Worm (Caenorhabditis elegans) whole organism, mixed stage, embryonic: ENCODE measurements around the gene clec-246.

Source experiments
- M03D4.4 ChIP-seq: sonication (generic microtip); optimal IDR thresholded peaks from 2 replicates; lab custom pipeline; 2017; ENCODE audit warnings: mild to moderate bottlenecking, missing genetic modification characterization, missing compliant biosample characterization
- bed-3 ChIP-seq: fragments of 200-800 bp; sonication (Bioruptor generic); optimal IDR thresholded peaks from 3 replicates; lab custom pipeline; 2018; ENCODE audit warnings: mild to moderate bottlenecking, missing genetic modification characterization, moderate library complexity, missing compliant biosample characterization
- blmp-1 ChIP-seq: fragments of 150-350 bp; optimal IDR thresholded peaks from 2 replicates; lab custom pipeline; 2014; ENCODE audit warnings: missing biosample characterization, missing genetic modification characterization
- ceh-39 ChIP-seq: fragments of 150-350 bp; optimal IDR thresholded peaks from 2 replicates; lab custom pipeline; 2014; ENCODE audit warnings: missing biosample characterization, missing genetic modification characterization
- ceh-83 ChIP-seq: fragments of 200-800 bp; sonication (Bioruptor generic); optimal IDR thresholded peaks from 2 replicates; lab custom pipeline; 2018; ENCODE audit warnings: mild to moderate bottlenecking, missing genetic modification characterization, missing compliant biosample characterization
- cnd-1 ChIP-seq: fragments of 200-800 bp; sonication (Bioruptor generic); optimal IDR thresholded peaks from 2 replicates; lab custom pipeline; 2018; ENCODE audit warnings: mild to moderate bottlenecking, missing genetic modification characterization, missing compliant biosample characterization
- drap-1 ChIP-seq: fragments of 200-800 bp; sonication (Bioruptor generic); optimal IDR thresholded peaks from 3 replicates; lab custom pipeline; 2018; ENCODE audit warnings: mild to moderate bottlenecking, missing genetic modification characterization, missing compliant biosample characterization
- elt-1 ChIP-seq: sonication (generic microtip); optimal IDR thresholded peaks from 2 replicates; lab custom pipeline; 2017; ENCODE audit warnings: missing genetic modification characterization, mild to moderate bottlenecking, missing compliant biosample characterization, antibody characterized with exemption, moderate library complexity, borderline replicate concordance; ENCODE audit not compliant: insufficient read depth
- elt-3 ChIP-seq: fragments of 150-350 bp; optimal IDR thresholded peaks from 2 replicates; lab custom pipeline; 2014; ENCODE audit warnings: missing biosample characterization, missing genetic modification characterization
- flh-1 ChIP-seq: fragments of 200-800 bp; sonication (Bioruptor generic); optimal IDR thresholded peaks from 2 replicates; lab custom pipeline; 2018; ENCODE audit warnings: mild to moderate bottlenecking, missing genetic modification characterization, moderate library complexity, missing compliant biosample characterization
- ham-2 ChIP-seq: fragments of 200-800 bp; sonication (Bioruptor generic); optimal IDR thresholded peaks from 2 replicates; lab custom pipeline; 2018; ENCODE audit warnings: mild to moderate bottlenecking, missing genetic modification characterization, missing compliant biosample characterization
- hlh-1 ChIP-seq: fragments of 150-350 bp; optimal IDR thresholded peaks from 2 replicates; lab custom pipeline; 2014; ENCODE audit warnings: missing biosample characterization, missing genetic modification reagents, missing genetic modification characterization
- lin-32 ChIP-seq: fragments of 200-800 bp; sonication (Bioruptor generic); optimal IDR thresholded peaks from 2 replicates; lab custom pipeline; 2018; ENCODE audit warnings: mild to moderate bottlenecking, missing genetic modification characterization, missing compliant biosample characterization
- lsy-2 ChIP-seq: fragments of 150-350 bp; optimal IDR thresholded peaks from 2 replicates; lab custom pipeline; 2014; ENCODE audit warnings: missing biosample characterization, missing genetic modification characterization
- mab-5 ChIP-seq: fragments of 150-350 bp; optimal IDR thresholded peaks from 2 replicates; lab custom pipeline; 2014; ENCODE audit warnings: missing biosample characterization, missing genetic modification characterization
- mep-1 ChIP-seq: fragments of 150-350 bp; optimal IDR thresholded peaks from 2 replicates; lab custom pipeline; 2017; ENCODE audit warnings: missing biosample characterization, missing genetic modification reagents, missing genetic modification characterization, inconsistent platforms
- mls-2 ChIP-seq: sonication (generic microtip); optimal IDR thresholded peaks from 2 replicates; lab custom pipeline; 2016; ENCODE audit warnings: mild to moderate bottlenecking, missing genetic modification characterization, moderate library complexity, missing compliant biosample characterization
- nhr-12 ChIP-seq: fragments of 150-350 bp; optimal IDR thresholded peaks from 2 replicates; lab custom pipeline; 2014; ENCODE audit warnings: missing biosample characterization, missing genetic modification characterization
- nhr-2 ChIP-seq: fragments of 150-350 bp; optimal IDR thresholded peaks from 2 replicates; lab custom pipeline; 2014; ENCODE audit warnings: missing biosample characterization, missing genetic modification characterization
- nhr-237 ChIP-seq: fragments of 150-350 bp; optimal IDR thresholded peaks from 2 replicates; lab custom pipeline; 2014; ENCODE audit warnings: missing biosample characterization, missing genetic modification characterization
- nhr-28 ChIP-seq: fragments of 150-350 bp; optimal IDR thresholded peaks from 2 replicates; lab custom pipeline; 2014; ENCODE audit warnings: missing biosample characterization, missing genetic modification characterization
- nhr-76 ChIP-seq: sonication (generic microtip); optimal IDR thresholded peaks from 2 replicates; lab custom pipeline; 2017; ENCODE audit warnings: missing biosample characterization, missing genetic modification characterization
- pha-4 ChIP-seq: fragments of 150-350 bp; optimal IDR thresholded peaks from 2 replicates; lab custom pipeline; 2018; ENCODE audit warnings: missing biosample characterization, missing genetic modification reagents, missing genetic modification characterization
- tbx-8 ChIP-seq: fragments of 200-800 bp; sonication (Bioruptor generic); optimal IDR thresholded peaks from 2 replicates; lab custom pipeline; 2018; ENCODE audit warnings: mild to moderate bottlenecking, missing genetic modification characterization, moderate library complexity, missing compliant biosample characterization
- unc-39 ChIP-seq: fragments of 150-350 bp; optimal IDR thresholded peaks from 2 replicates; lab custom pipeline; 2014; ENCODE audit warnings: missing biosample characterization, missing genetic modification characterization
- unc-62 ChIP-seq: fragments of 150-350 bp; optimal IDR thresholded peaks from 2 replicates; lab custom pipeline; 2014; ENCODE audit warnings: missing biosample characterization, missing genetic modification reagents, missing genetic modification characterization
- zip-8 ChIP-seq: fragments of 150-350 bp; optimal IDR thresholded peaks from 2 replicates; lab custom pipeline; 2014; ENCODE audit warnings: missing biosample characterization, missing genetic modification characterization
- ztf-11 ChIP-seq: fragments of 150-350 bp; optimal IDR thresholded peaks from 2 replicates; lab custom pipeline; 2014; ENCODE audit warnings: missing biosample characterization, missing genetic modification characterization

Gene clec-246

DNA sequence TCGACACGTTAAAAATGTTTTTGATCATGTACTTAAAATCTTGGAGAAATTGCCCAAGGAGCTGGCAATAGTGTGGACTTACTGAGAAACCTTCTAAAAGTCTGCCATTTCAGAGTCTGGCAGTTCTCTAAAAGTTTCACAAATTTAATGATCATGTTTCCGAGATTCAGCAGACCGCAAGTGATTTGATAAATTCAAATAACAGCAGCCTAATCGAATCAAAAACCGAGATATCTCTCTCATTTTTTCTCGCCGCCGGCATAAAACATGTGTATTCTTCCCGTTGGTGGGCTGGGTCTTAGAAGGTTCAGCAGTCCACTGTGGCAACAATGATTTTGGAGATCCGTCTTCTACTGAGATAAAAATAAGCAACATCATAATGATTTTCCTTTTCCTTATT is at the start of gene clec-246:
TSS of gene clec-246 (plus strand) at position 301 of the 400 bp plus-strand sequence.
- TF ChIP-seq tbx-8, result no peak
- TF ChIP-seq ham-2, result no peak
- no peak for TF ChIP-seq ceh-83
- no peak for TF ChIP-seq mls-2 (tag; lab: Kevin White, UChicago)
- TF ChIP-seq elt-1, result no peak
- no peak for TF ChIP-seq mab-5 (tag; lab: Kevin White, UChicago)
- TF ChIP-seq lsy-2 (tag; lab: Kevin White, UChicago), result no peak
- TF ChIP-seq nhr-76, result no peak
- no peak for TF ChIP-seq lin-32 (GFP tag; lab: Kevin White, UChicago)
- TF ChIP-seq pha-4, result no peak
- TF ChIP-seq zip-8 (tag; lab: Kevin White, UChicago), result no peak
- no peak for TF ChIP-seq nhr-12
- TF ChIP-seq ztf-11, result no peak
- no peak for TF ChIP-seq mep-1
- TF ChIP-seq ceh-39, result no peak
- no peak for TF ChIP-seq nhr-237

DNA sequence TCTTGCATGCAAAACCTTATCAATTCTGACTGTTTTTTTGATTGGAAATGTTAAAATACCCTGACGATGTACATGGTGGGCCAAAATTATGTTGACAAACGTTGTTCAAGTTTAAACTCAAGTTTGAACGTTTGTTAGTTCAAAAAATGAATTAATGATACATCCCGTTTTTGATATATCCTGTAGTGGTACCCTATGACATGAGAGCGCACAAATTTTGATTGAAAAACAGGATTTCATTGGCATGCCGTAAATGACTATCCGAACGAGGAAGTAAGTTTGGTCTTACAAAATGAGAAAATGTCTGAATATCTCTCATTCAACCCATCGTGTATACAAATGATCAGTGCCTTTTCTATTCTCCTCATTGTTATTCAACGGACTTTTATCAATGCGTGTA is 48.1 kb upstream of the clec-246 start, which contains the start of gene Y37H2A.11:
TSS of gene Y37H2A.11 (plus strand) at position 301 of the 400 bp plus-strand sequence.
- TF ChIP-seq ham-2, result no peak
- no peak for TF ChIP-seq mep-1
- TF ChIP-seq ztf-11, result no peak
- no peak for TF ChIP-seq drap-1
- no peak for TF ChIP-seq zip-8 (tag; lab: Kevin White, UChicago)
- TF ChIP-seq ceh-83, result no peak
- TF ChIP-seq mls-2 (tag; lab: Kevin White, UChicago), result no peak

DNA sequence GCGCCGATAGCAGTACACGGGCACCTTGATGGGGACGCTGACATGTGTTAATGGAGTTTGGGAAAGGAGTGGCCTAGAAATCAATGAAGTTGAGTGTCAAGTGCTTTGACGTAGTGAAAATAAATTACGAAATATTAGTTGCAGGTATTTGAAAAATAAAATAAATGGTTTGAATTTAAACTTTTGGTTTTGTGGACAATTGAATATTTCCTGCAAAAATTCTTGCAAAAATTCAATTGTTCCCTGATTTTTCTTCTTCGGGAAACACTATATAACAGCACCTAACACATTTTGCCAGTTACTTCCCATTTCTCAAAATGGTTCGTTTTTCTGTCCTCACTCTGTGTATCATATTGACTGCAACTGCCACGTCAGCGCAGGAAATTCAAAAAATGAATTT is 46.7 kb upstream of the clec-246 start, which contains the start of gene Y37H2A.13:
TSS of gene Y37H2A.13 (plus strand) at position 301 of the 400 bp plus-strand sequence.
- TF ChIP-seq ztf-11, result no peak
- TF ChIP-seq nhr-2, result no peak
- TF ChIP-seq M03D4.4, result no peak
- no peak for TF ChIP-seq cnd-1 (tag; lab: Kevin White, UChicago)
- TF ChIP-seq unc-62 (GFP tag; lab: Kevin White, UChicago), result no peak
- no peak for TF ChIP-seq zip-8 (tag; lab: Kevin White, UChicago)
- no peak for TF ChIP-seq ceh-83

DNA sequence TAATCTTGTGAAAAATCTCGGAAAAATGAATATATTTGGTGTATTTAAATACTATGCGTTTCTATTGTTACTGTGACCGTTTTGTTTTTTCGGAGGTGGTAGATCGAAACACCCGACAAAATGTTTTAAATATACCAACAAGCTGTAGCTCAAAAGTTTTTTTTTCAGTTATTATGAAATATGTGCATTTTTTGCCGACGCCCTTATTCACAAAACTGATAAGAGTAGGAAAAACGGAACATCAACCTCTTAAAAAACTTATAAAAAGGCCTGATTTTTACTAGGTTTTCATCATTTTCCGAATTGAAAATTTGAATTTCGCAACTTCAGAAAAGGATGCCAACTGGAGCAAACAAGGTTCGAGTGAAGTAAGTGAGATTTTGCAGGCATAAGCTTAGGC is 45.8 kb upstream of the clec-246 start, which contains the start of gene Y37H2A.14:
TSS of gene Y37H2A.14 (plus strand) at position 301 of the 400 bp plus-strand sequence.
- TF ChIP-seq ceh-39 (no peak), nhr-12 (no peak), ham-2 (no peak)
- TF ChIP-seq, all 35 proteins: peak for 0

DNA sequence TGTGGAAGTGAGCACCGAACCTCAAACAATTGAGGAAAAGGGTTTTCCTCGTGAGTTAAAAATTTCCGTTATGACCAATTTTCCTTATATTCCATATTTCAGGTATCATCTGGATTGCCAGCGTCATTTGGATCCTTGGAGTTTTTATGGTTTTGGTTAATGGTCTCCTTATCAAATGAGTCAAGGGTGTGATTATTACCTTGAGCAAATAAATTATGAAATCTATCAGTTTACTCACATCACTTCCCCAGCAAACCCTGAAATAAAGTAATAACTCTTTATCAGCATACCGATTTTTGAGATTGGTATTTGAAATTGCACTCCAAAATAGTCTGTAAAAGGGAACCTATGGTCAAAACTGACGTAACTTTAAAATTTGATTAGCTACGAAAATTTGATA is 44.8 kb upstream of the clec-246 start:
- TF ChIP-seq ceh-39 (no peak), mab-5 (tag; lab: Kevin White, UChicago) (no peak), unc-62 (GFP tag; lab: Kevin White, UChicago) (no peak), nhr-28 (tag; lab: Kevin White, UChicago) (no peak), zip-8 (tag; lab: Kevin White, UChicago) (no peak), hlh-1 (tag; lab: Kevin White, UChicago) (no peak), nhr-2 (no peak), cnd-1 (tag; lab: Kevin White, UChicago) (no peak), nhr-237 (no peak), blmp-1 (no peak), elt-3 (tag; lab: Kevin White, UChicago) (no peak)

DNA sequence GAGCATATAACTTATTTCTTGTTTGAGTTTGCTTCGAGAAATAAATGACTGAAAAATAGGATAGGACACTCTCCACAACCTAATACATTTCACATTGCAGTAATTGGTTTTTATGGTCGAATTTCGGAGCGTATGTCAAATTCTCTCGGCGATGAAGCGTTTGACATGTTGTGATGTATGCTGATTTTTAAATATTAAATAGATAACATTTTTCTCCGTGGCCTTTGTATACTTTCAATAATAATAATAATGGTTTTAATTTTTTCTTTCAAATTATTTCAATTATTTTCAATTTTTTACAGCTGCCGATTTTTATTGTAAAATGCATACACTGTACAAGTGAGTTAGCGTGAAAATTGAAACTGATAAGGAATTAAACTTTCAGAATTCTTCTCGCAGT is 43.2 kb upstream of the clec-246 start, which contains the start of gene C14A6.3:
TSS of gene C14A6.3 (plus strand) at position 301 of the 400 bp plus-strand sequence.
- no peak for TF ChIP-seq ceh-39
- no peak for TF ChIP-seq nhr-237
- TF ChIP-seq nhr-12, result no peak
- no peak for TF ChIP-seq cnd-1 (tag; lab: Kevin White, UChicago)
- no peak for TF ChIP-seq unc-39 (tag; lab: Kevin White, UChicago)
- no peak for TF ChIP-seq elt-1
- no peak for TF ChIP-seq pha-4
- TF ChIP-seq flh-1 (GFP tag; lab: Kevin White, UChicago), result no peak
- no peak for TF ChIP-seq hlh-1 (tag; lab: Kevin White, UChicago)

DNA sequence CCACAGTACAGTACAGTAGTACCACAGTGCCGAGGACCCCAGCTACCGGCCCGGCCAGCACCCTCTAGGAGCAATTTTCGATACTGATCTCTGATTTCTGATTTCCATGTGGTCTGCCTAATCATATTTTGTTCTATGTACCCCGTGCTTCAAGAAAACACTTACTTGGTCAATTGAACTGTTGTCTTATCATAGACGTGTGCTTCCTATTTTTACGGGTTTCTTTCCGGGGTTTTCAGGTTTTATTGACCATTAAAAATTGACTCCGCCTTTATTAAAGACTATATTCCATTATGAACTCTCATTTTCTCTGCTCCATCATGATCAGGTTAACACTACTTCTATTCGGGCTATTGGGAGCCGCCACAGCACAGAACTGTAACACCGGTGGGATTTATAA is 31.6 kb upstream of the clec-246 start, which contains the start of gene clec-48:
TSS of gene clec-48 (plus strand) at position 320 of the 400 bp plus-strand sequence.
- TF ChIP-seq blmp-1 (no peak), bed-3 (no peak), nhr-76 (no peak)
